Fruit fly (Drosophila melanogaster) whole organism, embryonic: ENCODE data around the gene Mtpalpha.

Experiments
- Atf-2 ChIP-seq: fragments of 200-800 bp; sonication (Bioruptor generic); optimal IDR thresholded peaks from 2 replicates; lab custom pipeline; 2016; ENCODE audit warnings: missing biosample characterization, missing genetic modification characterization
- Blimp-1 ChIP-seq: fragments of 200-800 bp; sonication (Bioruptor generic); optimal IDR thresholded peaks from 3 replicates; lab custom pipeline; 2018; ENCODE audit warnings: missing biosample characterization, missing genetic modification characterization, mild to moderate bottlenecking, moderate library complexity, missing genetic modification reagents
- CG10209 ChIP-seq: fragments of 200-800 bp; sonication (Bioruptor generic); optimal IDR thresholded peaks from 3 replicates; lab custom pipeline; 2017; ENCODE audit warnings: missing biosample characterization, mild to moderate bottlenecking, missing genetic modification characterization, missing genetic modification reagents
- CG10543 ChIP-seq: fragments of 200-800 bp; sonication (Bioruptor generic); optimal IDR thresholded peaks from 3 replicates; lab custom pipeline; 2017; ENCODE audit warnings: missing biosample characterization, mild to moderate bottlenecking, missing genetic modification characterization, moderate library complexity
- CG11085 ChIP-seq: fragments of 200-800 bp; sonication (Bioruptor generic); IDR thresholded peaks from 2 replicates; pipeline ENCODE4 v1.3.6; 2022; ENCODE audit warnings: missing biosample characterization, missing genetic modification characterization
- CG11093 ChIP-seq: fragments of 200-800 bp; sonication (Bioruptor generic); IDR thresholded peaks from 3 replicates; pipeline ENCODE4 v1.3.6; 2022; ENCODE audit warnings: missing biosample characterization, missing genetic modification characterization
- CG11247 ChIP-seq: fragments of 200-800 bp; sonication (Bioruptor generic); IDR thresholded peaks from 2 replicates; pipeline ENCODE4 v1.3.6; 2022; ENCODE audit warnings: missing biosample characterization, missing genetic modification characterization
- CG11456 ChIP-seq: fragments of 200-800 bp; sonication (Bioruptor generic); IDR thresholded peaks from 3 replicates; pipeline ENCODE4 v1.3.6; 2022; ENCODE audit warnings: missing biosample characterization, missing genetic modification characterization
- CG12155 ChIP-seq: fragments of 200-800 bp; sonication (Bioruptor generic); optimal IDR thresholded peaks from 3 replicates; lab custom pipeline; 2016; ENCODE audit warnings: missing biosample characterization, missing genetic modification characterization
- CG12236 ChIP-seq: fragments of 200-800 bp; sonication (Bioruptor generic); optimal IDR thresholded peaks from 2 replicates; lab custom pipeline; 2016; ENCODE audit warnings: missing biosample characterization, missing genetic modification characterization
- CG15696 ChIP-seq: fragments of 200-800 bp; sonication (Bioruptor generic); optimal IDR thresholded peaks from 2 replicates; lab custom pipeline; 2019; ENCODE audit warnings: missing biosample characterization, mild to moderate bottlenecking, missing genetic modification characterization, moderate library complexity
- CG17385 ChIP-seq: fragments of 200-800 bp; sonication (Bioruptor generic); optimal IDR thresholded peaks from 3 replicates; lab custom pipeline; 2018; ENCODE audit warnings: missing biosample characterization, mild to moderate bottlenecking, missing genetic modification characterization
- CG17568 ChIP-seq: fragments of 200-800 bp; sonication (Bioruptor generic); optimal IDR thresholded peaks from 2 replicates; lab custom pipeline; 2018; ENCODE audit warnings: missing biosample characterization, mild to moderate bottlenecking, missing genetic modification characterization, moderate library complexity
- CG18599 ChIP-seq: fragments of 200-800 bp; sonication (Bioruptor generic); optimal IDR thresholded peaks from 3 replicates; lab custom pipeline; 2017; ENCODE audit warnings: missing biosample characterization, missing genetic modification characterization, mild to moderate bottlenecking, moderate library complexity, missing genetic modification reagents
- CG2199 ChIP-seq: fragments of 200-800 bp; sonication (Bioruptor generic); IDR thresholded peaks from 3 replicates; pipeline ENCODE4 v1.3.6; 2022; ENCODE audit warnings: missing biosample characterization, missing genetic modification characterization
- CG31441 ChIP-seq: fragments of 200-800 bp; sonication (Bioruptor generic); IDR thresholded peaks from 2 replicates; pipeline ENCODE4 v1.3.6; 2022; ENCODE audit warnings: missing biosample characterization, missing genetic modification characterization
- CG32532 ChIP-seq: fragments of 200-800 bp; sonication (Bioruptor generic); IDR thresholded peaks from 2 replicates; pipeline ENCODE4 v1.3.6; 2022; ENCODE audit warnings: missing biosample characterization, missing genetic modification characterization
- CG34422 ChIP-seq: fragments of 200-800 bp; sonication (Bioruptor generic); IDR thresholded peaks from 3 replicates; pipeline ENCODE4 v1.3.6; 2022; ENCODE audit warnings: missing biosample characterization, missing genetic modification characterization
- CG3726 ChIP-seq: fragments of 200-800 bp; sonication (Bioruptor generic); IDR thresholded peaks from 3 replicates; pipeline ENCODE4, ENCODE4 v1.3.6; 2022; ENCODE audit warnings: missing biosample characterization, missing genetic modification characterization
- CG3995 ChIP-seq: fragments of 200-800 bp; sonication (Bioruptor generic); optimal IDR thresholded peaks from 3 replicates; lab custom pipeline; 2016; ENCODE audit warnings: missing biosample characterization, missing genetic modification characterization
- CG4360 ChIP-seq: fragments of 200-800 bp; sonication (Bioruptor generic); IDR thresholded peaks from 2 replicates; pipeline ENCODE4 v1.3.6; 2022; ENCODE audit warnings: missing biosample characterization, missing genetic modification characterization
- CG6272 ChIP-seq: fragments of 200-800 bp; sonication (Bioruptor generic); IDR thresholded peaks from 2 replicates; pipeline ENCODE4 v1.3.6; 2022; ENCODE audit warnings: missing biosample characterization, missing genetic modification characterization
- CG6654 ChIP-seq: fragments of 200-800 bp; sonication (Bioruptor generic); optimal IDR thresholded peaks from 2 replicates; lab custom pipeline; 2017; ENCODE audit warnings: missing biosample characterization, mild to moderate bottlenecking, missing genetic modification characterization
- CG6689 ChIP-seq: fragments of 200-800 bp; sonication (Bioruptor generic); IDR thresholded peaks from 2 replicates; pipeline ENCODE4 v1.3.6; 2022; ENCODE audit warnings: missing biosample characterization, missing genetic modification characterization
- CG7271 ChIP-seq: fragments of 200-800 bp; sonication (Bioruptor generic); optimal IDR thresholded peaks from 2 replicates; lab custom pipeline; 2018; ENCODE audit warnings: missing biosample characterization, mild to moderate bottlenecking, missing genetic modification characterization, moderate library complexity
- CG8281 ChIP-seq: fragments of 200-800 bp; sonication (Bioruptor generic); optimal IDR thresholded peaks from 2 replicates; lab custom pipeline; 2018; ENCODE audit warnings: missing biosample characterization, mild to moderate bottlenecking, missing genetic modification characterization, moderate library complexity
- CG8388 ChIP-seq: fragments of 200-800 bp; sonication (Bioruptor generic); optimal IDR thresholded peaks from 2 replicates; lab custom pipeline; 2019; ENCODE audit warnings: missing biosample characterization, mild to moderate bottlenecking, missing genetic modification characterization, moderate library complexity
- CG8944 ChIP-seq: fragments of 200-800 bp; sonication (Bioruptor generic); optimal IDR thresholded peaks from 3 replicates; lab custom pipeline; 2016; ENCODE audit warnings: missing biosample characterization, missing genetic modification characterization
- Elba2 ChIP-seq: fragments of 200-800 bp; sonication (Bioruptor generic); optimal IDR thresholded peaks from 3 replicates; lab custom pipeline; 2016; ENCODE audit warnings: missing biosample characterization, missing genetic modification characterization
- Gsc ChIP-seq: fragments of 200-800 bp; sonication (Bioruptor generic); IDR thresholded peaks from 2 replicates; pipeline ENCODE4 v1.3.6; 2022; ENCODE audit warnings: missing biosample characterization, missing genetic modification characterization
- MESR4 ChIP-seq: fragments of 200-800 bp; sonication (Bioruptor generic); optimal IDR thresholded peaks from 2 replicates; lab custom pipeline; 2018; ENCODE audit warnings: missing biosample characterization, mild to moderate bottlenecking, missing genetic modification characterization, moderate library complexity
- Mad ChIP-seq: fragments of 200-800 bp; sonication (Bioruptor generic); optimal IDR thresholded peaks from 2 replicates; lab custom pipeline; 2016; ENCODE audit warnings: missing biosample characterization, missing genetic modification characterization
- Meics ChIP-seq: fragments of 200-800 bp; sonication (Bioruptor generic); optimal IDR thresholded peaks from 2 replicates; lab custom pipeline; 2017; ENCODE audit warnings: missing biosample characterization, mild to moderate bottlenecking, missing genetic modification characterization
- Myb ChIP-seq: fragments of 200-800 bp; sonication (Bioruptor generic); optimal IDR thresholded peaks from 2 replicates; lab custom pipeline; 2016; ENCODE audit warnings: missing biosample characterization, missing genetic modification characterization
- Nf-YA ChIP-seq: fragments of 200-800 bp; sonication (Bioruptor generic); IDR thresholded peaks from 2 replicates; pipeline ENCODE4 v1.3.6; 2022; ENCODE audit warnings: missing biosample characterization, missing genetic modification characterization
- Ptx1 ChIP-seq: fragments of 200-800 bp; sonication (Bioruptor generic); IDR thresholded peaks from 2 replicates; pipeline ENCODE4 v1.3.6; 2022; ENCODE audit warnings: missing biosample characterization, missing genetic modification characterization
- abd-A ChIP-seq: fragments of 200-800 bp; sonication (Bioruptor generic); optimal IDR thresholded peaks from 3 replicates; lab custom pipeline; 2019; ENCODE audit warnings: missing biosample characterization, mild to moderate bottlenecking, missing genetic modification characterization, moderate library complexity
- bab2 ChIP-seq: fragments of 200-800 bp; sonication (Bioruptor generic); optimal IDR thresholded peaks from 2 replicates; lab custom pipeline; 2016; ENCODE audit warnings: missing biosample characterization, missing genetic modification characterization
- cad ChIP-seq: fragments of >200 bp; optimal IDR thresholded peaks from 2 replicates; lab custom pipeline; 2017; ENCODE audit warnings: missing biosample characterization, missing genetic modification characterization
- ci ChIP-seq: fragments of 200-800 bp; sonication (Bioruptor generic); IDR thresholded peaks from 3 replicates; pipeline ENCODE4 v1.3.6; 2022; ENCODE audit warnings: missing biosample characterization, missing genetic modification characterization
- esg ChIP-seq: fragments of 200-800 bp; sonication (Bioruptor generic); conservative IDR thresholded peaks from 2 replicates; pipeline ENCODE4 v1.3.6; 2022; ENCODE audit warnings: missing biosample characterization, missing genetic modification characterization
- fd3F ChIP-seq: fragments of 200-800 bp; sonication (Bioruptor generic); optimal IDR thresholded peaks from 2 replicates; lab custom pipeline; 2018; ENCODE audit warnings: missing biosample characterization, mild to moderate bottlenecking, missing genetic modification characterization, moderate library complexity
- gcm2 ChIP-seq: fragments of 200-800 bp; sonication (Bioruptor generic); optimal IDR thresholded peaks from 2 replicates; lab custom pipeline; 2016; ENCODE audit warnings: missing biosample characterization, missing genetic modification characterization
- knrl ChIP-seq: fragments of 200-800 bp; sonication (Bioruptor generic); IDR thresholded peaks from 3 replicates; pipeline ENCODE4 v1.3.6; 2022; ENCODE audit warnings: missing biosample characterization, missing genetic modification characterization; ENCODE audit not compliant: partially characterized antibody
- org-1 ChIP-seq: fragments of 200-800 bp; sonication (Bioruptor generic); optimal IDR thresholded peaks from 2 replicates; lab custom pipeline; 2017; ENCODE audit warnings: missing biosample characterization, missing genetic modification characterization
- pb ChIP-seq: fragments of 200-800 bp; sonication (Bioruptor generic); optimal IDR thresholded peaks from 3 replicates; lab custom pipeline; 2016; ENCODE audit warnings: missing biosample characterization, missing genetic modification characterization
- row ChIP-seq: fragments of 200-800 bp; sonication (Bioruptor generic); IDR thresholded peaks from 3 replicates; pipeline ENCODE4 v1.3.6; 2022; ENCODE audit warnings: missing biosample characterization, missing genetic modification characterization
- sisA ChIP-seq: fragments of 200-800 bp; sonication (Bioruptor generic); IDR thresholded peaks from 2 replicates; pipeline ENCODE4 v1.3.6; 2022; ENCODE audit warnings: missing biosample characterization, missing genetic modification characterization
- tin ChIP-seq: fragments of 200-800 bp; sonication (Bioruptor generic); optimal IDR thresholded peaks from 3 replicates; lab custom pipeline; 2016; ENCODE audit warnings: missing biosample characterization, missing genetic modification characterization

Mtpalpha gene

dm6 chr2L:9524915-9525314 lies 51.7 kb downstream of the Mtpalpha start:
- TF ChIP-seq org-1 (GFP tag; lab: Kevin White, UChicago) (no peak), gcm2 (GFP tag; lab: Kevin White, UChicago) (no peak), row (GFP tag; lab: Robert Waterston, UW) (0 out of 3 replicates have a peak, but pooled peaks have one; percentile 18), Meics (GFP tag; lab: Kevin White, UChicago) (no peak), CG11085 (GFP tag; lab: Robert Waterston, UW) (no peak), CG4360 (GFP tag; lab: Robert Waterston, UW) (no peak), CG2199 (GFP tag; lab: Robert Waterston, UW) (0 out of 3 replicates have a peak, but pooled peaks have one; percentile 37), CG6654 (GFP tag; lab: Kevin White, UChicago) (no peak), Elba2 (GFP tag; lab: Kevin White, UChicago) (no peak), pb (GFP tag; lab: Kevin White, UChicago) (no peak), knrl (GFP tag; lab: Robert Waterston, UW) (no peak), CG6272 (GFP tag; lab: Robert Waterston, UW) (no peak), CG31441 (no peak), CG10543 (GFP tag; lab: Kevin White, UChicago) (no peak), CG3995 (GFP tag; lab: Kevin White, UChicago) (no peak), Myb (GFP tag; lab: Kevin White, UChicago) (no peak), Ptx1 (GFP tag; lab: Robert Waterston, UW) (no peak), Nf-YA (GFP tag; lab: Robert Waterston, UW) (no peak), CG11093 (GFP tag; lab: Robert Waterston, UW) (no peak), fd3F (GFP tag; lab: Kevin White, UChicago) (peak; percentile 0), CG7271 (tag; lab: Kevin White, UChicago) (no peak), esg (GFP tag; lab: Robert Waterston, UW) (no peak), ci (GFP tag; lab: Robert Waterston, UW) (0 out of 3 replicates have a peak, but pooled peaks have one; percentile 44), bab2 (GFP tag; lab: Kevin White, UChicago) (no peak), Gsc (no peak), CG12236 (GFP tag; lab: Kevin White, UChicago) (peak; percentile 4), CG15696 (no peak), CG11456 (no peak), CG3726 (GFP tag; lab: Robert Waterston, UW) (no peak), CG8388 (GFP tag; lab: Kevin White, UChicago) (peak; percentile 61), CG17568 (GFP tag; lab: Kevin White, UChicago) (no peak), MESR4 (GFP tag; lab: Kevin White, UChicago) (no peak), abd-A (no peak), CG17385 (GFP tag; lab: Kevin White, UChicago) (no peak), CG12155 (GFP tag; lab: Kevin White, UChicago) (no peak), cad (GFP tag; lab: Kevin White, UChicago) (no peak), Mad (no peak), CG18599 (GFP tag; lab: Kevin White, UChicago) (no peak), CG8944 (GFP tag; lab: Kevin White, UChicago) (no peak), CG10209 (no peak), CG8281 (peak; percentile 96), CG11247 (no peak), CG32532 (GFP tag; lab: Robert Waterston, UW) (no peak), CG6689 (no peak), CG34422 (no peak), Blimp-1 (no peak), tin (GFP tag; lab: Kevin White, UChicago) (no peak), sisA (no peak), Atf-2 (no peak)
- TF ChIP-seq, all 482 proteins: peak for 7
